Worm (Caenorhabditis elegans) whole organism, L4 larva: Measurements from ENCODE around the gene nhr-99.

Experiments used
- ceh-62 ChIP-seq: sonication (generic microtip); optimal IDR thresholded peaks from 2 replicates; lab custom pipeline; 2017; ENCODE audit warnings: missing biosample characterization, missing genetic modification characterization
- lir-3 ChIP-seq: sonication (generic microtip); optimal IDR thresholded peaks from 2 replicates; lab custom pipeline; 2016; ENCODE audit warnings: mild to moderate bottlenecking, missing genetic modification characterization, missing compliant biosample characterization
- pha-4 ChIP-seq, 2 experiments: fragments of 150-350 bp in 1 of 2; fragments of 200-800 bp in 1 of 2; sonication (Bioruptor generic) in 1 of 2; IDR thresholded peaks in 1 of 2; optimal IDR thresholded peaks in 1 of 2; 2 replicates each; pipeline versions ENCODE4 v1.3.6 to Lab custom; 2014 to 2022; ENCODE audit warnings: missing genetic modification characterization in 2 of 2, missing genetic modification reagents in 2 of 2, missing biosample characterization in 1 of 2, missing compliant biosample characterization in 1 of 2

DNA sequence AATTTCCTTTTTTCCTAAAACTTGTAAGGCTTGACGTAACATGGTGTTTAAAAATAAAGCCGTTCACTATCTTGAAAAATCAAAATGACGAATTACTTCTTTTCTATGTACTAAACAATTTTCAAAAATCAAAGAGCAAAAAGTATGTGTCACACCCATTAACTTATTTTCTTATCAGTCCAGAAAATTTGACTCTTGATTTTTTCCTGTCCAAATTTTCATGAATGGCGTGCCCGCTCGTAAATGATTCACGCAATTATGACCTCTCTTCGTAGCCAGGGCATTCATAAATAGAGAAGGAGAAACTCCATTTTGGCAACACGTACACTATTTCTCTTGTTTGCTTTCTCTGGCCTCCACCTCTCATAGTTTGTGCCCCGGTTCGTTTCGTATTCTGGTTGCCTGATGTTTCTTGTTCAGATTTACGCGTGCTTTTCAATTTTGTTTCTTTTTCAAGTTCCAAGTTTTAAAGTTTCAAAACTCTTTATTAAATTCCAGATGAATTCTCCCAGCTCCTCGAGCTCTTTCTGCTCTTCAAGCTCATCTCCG, 3.2 kb downstream of the nhr-99 start, which contains the start of gene nhr-55:
- no peak for TF ChIP-seq ceh-62 (tag; lab: Kevin White, UChicago)
- no peak for TF ChIP-seq pha-4 (GFP tag; IDR thresholded peaks at IDR 0.05; lab: Robert Waterston, UW)
- no peak for TF ChIP-seq pha-4 (tag; optimal IDR thresholded peaks at IDR 0.05; lab: Kevin White, UChicago)
- TF ChIP-seq lir-3 (tag; lab: Kevin White, UChicago), result no peak
